Fruit fly (Drosophila melanogaster) whole organism, embryonic: ENCODE data around the gene CG12069.

Experiments used
- Adf1 ChIP-seq: fragments of 200-800 bp; sonication (Bioruptor generic); IDR thresholded peaks from 2 replicates; pipeline ENCODE4 v1.3.6; 2022; ENCODE audit warnings: missing biosample characterization, missing genetic modification characterization
- B-H2 ChIP-seq: fragments of 200-800 bp; sonication (Bioruptor generic); optimal IDR thresholded peaks from 2 replicates; lab custom pipeline; 2018; ENCODE audit warnings: missing biosample characterization, mild to moderate bottlenecking, missing genetic modification characterization
- CG10267 ChIP-seq: fragments of 200-800 bp; sonication (Bioruptor generic); optimal IDR thresholded peaks from 2 replicates; lab custom pipeline; 2018; ENCODE audit warnings: missing biosample characterization, mild to moderate bottlenecking, missing genetic modification characterization, moderate library complexity
- CG10543 ChIP-seq: fragments of 200-800 bp; sonication (Bioruptor generic); optimal IDR thresholded peaks from 3 replicates; lab custom pipeline; 2017; ENCODE audit warnings: missing biosample characterization, mild to moderate bottlenecking, missing genetic modification characterization, moderate library complexity
- CG10979 ChIP-seq: fragments of 200-800 bp; sonication (Bioruptor generic); optimal IDR thresholded peaks from 2 replicates; lab custom pipeline; 2018; ENCODE audit warnings: missing biosample characterization, mild to moderate bottlenecking, missing genetic modification characterization, moderate library complexity
- CG11085 ChIP-seq: fragments of 200-800 bp; sonication (Bioruptor generic); IDR thresholded peaks from 2 replicates; pipeline ENCODE4 v1.3.6; 2022; ENCODE audit warnings: missing biosample characterization, missing genetic modification characterization
- CG12104 ChIP-seq: fragments of 200-800 bp; sonication (Bioruptor generic); optimal IDR thresholded peaks from 3 replicates; lab custom pipeline; 2016; ENCODE audit warnings: missing biosample characterization, missing genetic modification characterization
- CG12744 ChIP-seq: fragments of 200-800 bp; sonication (Bioruptor generic); optimal IDR thresholded peaks from 2 replicates; lab custom pipeline; 2016; ENCODE audit warnings: missing biosample characterization, missing genetic modification characterization
- CG14441 ChIP-seq: fragments of 200-800 bp; sonication (Bioruptor generic); IDR thresholded peaks from 2 replicates; pipeline ENCODE4 v1.3.6; 2022; ENCODE audit warnings: missing biosample characterization, missing genetic modification characterization
- CG17186 ChIP-seq: fragments of 200-800 bp; sonication (Bioruptor generic); optimal IDR thresholded peaks from 3 replicates; lab custom pipeline; 2017; ENCODE audit warnings: missing biosample characterization, missing genetic modification reagents, missing genetic modification characterization
- CG17359 ChIP-seq: fragments of 200-800 bp; sonication (Bioruptor generic); optimal IDR thresholded peaks from 3 replicates; lab custom pipeline; 2018; ENCODE audit warnings: missing biosample characterization, mild to moderate bottlenecking, missing genetic modification characterization, moderate library complexity
- CG17912 ChIP-seq: fragments of 200-800 bp; sonication (Bioruptor generic); optimal IDR thresholded peaks from 2 replicates; lab custom pipeline; 2018; ENCODE audit warnings: missing biosample characterization, mild to moderate bottlenecking, missing genetic modification characterization
- CG30431 ChIP-seq: fragments of 200-800 bp; sonication (Bioruptor generic); optimal IDR thresholded peaks from 2 replicates; lab custom pipeline; 2017; ENCODE audit warnings: missing biosample characterization, missing genetic modification characterization
- CG33557 ChIP-seq: fragments of 200-800 bp; sonication (Bioruptor generic); optimal IDR thresholded peaks from 2 replicates; lab custom pipeline; 2019; ENCODE audit warnings: missing biosample characterization, mild to moderate bottlenecking, missing genetic modification characterization, moderate library complexity
- CG3838 ChIP-seq: fragments of 200-800 bp; sonication (Bioruptor generic); optimal IDR thresholded peaks from 3 replicates; lab custom pipeline; 2016; ENCODE audit warnings: missing biosample characterization, missing genetic modification characterization
- CG42726 ChIP-seq: fragments of 200-800 bp; sonication (Bioruptor generic); IDR thresholded peaks from 2 replicates; pipeline ENCODE4 v1.3.6; 2022; ENCODE audit warnings: missing biosample characterization, missing genetic modification characterization; ENCODE audit not compliant: partially characterized antibody
- CG6175 ChIP-seq: fragments of 200-800 bp; sonication (Bioruptor generic); IDR thresholded peaks from 3 replicates; pipeline ENCODE4 v1.3.6; 2022; ENCODE audit warnings: missing biosample characterization, missing genetic modification characterization
- CG7839 ChIP-seq: fragments of 200-800 bp; sonication (Bioruptor generic); optimal IDR thresholded peaks from 3 replicates; lab custom pipeline; 2018; ENCODE audit warnings: missing biosample characterization, mild to moderate bottlenecking, missing genetic modification characterization, moderate library complexity
- CG9932 ChIP-seq: fragments of 200-800 bp; sonication (Bioruptor generic); IDR thresholded peaks from 2 replicates; pipeline ENCODE4 v1.3.6; 2022; ENCODE audit warnings: missing biosample characterization, missing genetic modification characterization
- CTCF ChIP-seq: fragments of 200-800 bp; sonication (Bioruptor generic); optimal IDR thresholded peaks from 2 replicates; lab custom pipeline; 2017; ENCODE audit warnings: missing biosample characterization, mild to moderate bottlenecking, missing genetic modification characterization, moderate library complexity
- CkIIα-i1 ChIP-seq: fragments of 200-800 bp; sonication (Bioruptor generic); IDR thresholded peaks from 2 replicates; pipeline ENCODE4 v1.3.6; 2022; ENCODE audit warnings: missing biosample characterization, missing genetic modification characterization
- CoRest ChIP-seq: fragments of 200-800 bp; sonication (Bioruptor generic); optimal IDR thresholded peaks from 3 replicates; lab custom pipeline; 2018; ENCODE audit warnings: missing biosample characterization, mild to moderate bottlenecking, missing genetic modification characterization, moderate library complexity
- D19B ChIP-seq: fragments of 200-800 bp; sonication (Bioruptor generic); optimal IDR thresholded peaks from 2 replicates; lab custom pipeline; 2017; ENCODE audit warnings: missing biosample characterization, mild to moderate bottlenecking, missing genetic modification characterization
- Dfd ChIP-seq, 2 experiments: fragments of >200 bp; optimal IDR thresholded peaks; 2 replicates each; lab custom pipeline; 2017; ENCODE audit warnings: missing biosample characterization in 2 of 2, missing genetic modification characterization in 2 of 2
- Dll ChIP-seq: fragments of 200-800 bp; sonication (Bioruptor generic); IDR thresholded peaks from 4 replicates; pipeline ENCODE4 v1.3.6; 2022; ENCODE audit warnings: missing biosample characterization, missing genetic modification characterization; ENCODE audit not compliant: partially characterized antibody
- Drgx ChIP-seq: fragments of 200-800 bp; sonication (Bioruptor generic); IDR thresholded peaks from 2 replicates; pipeline ENCODE4 v1.3.6; 2022; ENCODE audit warnings: missing biosample characterization, missing genetic modification characterization
- GATAe ChIP-seq: fragments of 200-800 bp; sonication (Bioruptor generic); conservative IDR thresholded peaks from 2 replicates; pipeline ENCODE4 v1.3.6; 2022; ENCODE audit warnings: missing biosample characterization, missing genetic modification characterization
- Gsc ChIP-seq: fragments of 200-800 bp; sonication (Bioruptor generic); IDR thresholded peaks from 2 replicates; pipeline ENCODE4 v1.3.6; 2022; ENCODE audit warnings: missing biosample characterization, missing genetic modification characterization
- HHEX ChIP-seq: fragments of 200-800 bp; sonication (Bioruptor generic); optimal IDR thresholded peaks from 3 replicates; lab custom pipeline; 2017; ENCODE audit warnings: missing biosample characterization, mild to moderate bottlenecking, missing genetic modification characterization, missing genetic modification reagents
- HLH4C ChIP-seq: fragments of 200-800 bp; sonication (Bioruptor generic); IDR thresholded peaks from 3 replicates; pipeline ENCODE4 v1.3.6; 2022; ENCODE audit warnings: missing biosample characterization, missing genetic modification characterization; ENCODE audit not compliant: partially characterized antibody
- Hr51 ChIP-seq, 2 experiments: fragments of 200-800 bp; sonication (Bioruptor generic); optimal IDR thresholded peaks; 2 replicates in 1 of 2; 3 replicates in 1 of 2; lab custom pipeline; 2016 to 2018; ENCODE audit warnings: missing biosample characterization in 2 of 2, missing genetic modification characterization in 2 of 2, mild to moderate bottlenecking in 1 of 2, moderate library complexity in 1 of 2
- Hsf ChIP-seq: fragments of 200-800 bp; sonication (Bioruptor generic); optimal IDR thresholded peaks from 3 replicates; lab custom pipeline; 2016; ENCODE audit warnings: missing biosample characterization, missing genetic modification characterization
- Mrtf ChIP-seq: fragments of 200-800 bp; sonication (Bioruptor generic); IDR thresholded peaks from 3 replicates; pipeline ENCODE4 v1.3.6; 2022; ENCODE audit warnings: missing biosample characterization, missing genetic modification characterization
- Nf-YB ChIP-seq: fragments of 200-800 bp; sonication (Bioruptor generic); optimal IDR thresholded peaks from 3 replicates; lab custom pipeline; 2019; ENCODE audit warnings: missing biosample characterization, mild to moderate bottlenecking, missing genetic modification characterization, moderate library complexity
- Six4 ChIP-seq: fragments of 200-800 bp; sonication (Bioruptor generic); optimal IDR thresholded peaks from 2 replicates; lab custom pipeline; 2016; ENCODE audit warnings: missing biosample characterization, missing genetic modification characterization
- Sry-δ ChIP-seq: fragments of 200-800 bp; sonication (Bioruptor generic); optimal IDR thresholded peaks from 2 replicates; lab custom pipeline; 2016; ENCODE audit warnings: missing biosample characterization, missing genetic modification characterization
- ara ChIP-seq: fragments of 200-800 bp; sonication (Bioruptor generic); IDR thresholded peaks from 2 replicates; pipeline ENCODE4 v1.3.6; 2022; ENCODE audit warnings: missing biosample characterization, missing genetic modification characterization
- bigmax ChIP-seq: fragments of 200-800 bp; sonication (Bioruptor generic); optimal IDR thresholded peaks from 2 replicates; lab custom pipeline; 2018; ENCODE audit warnings: missing biosample characterization, mild to moderate bottlenecking, missing genetic modification characterization
- crp ChIP-seq, 2 experiments: fragments of 200-800 bp; sonication (Bioruptor generic); optimal IDR thresholded peaks; 2 replicates in 1 of 2; 3 replicates in 1 of 2; lab custom pipeline; 2017; ENCODE audit warnings: missing biosample characterization in 2 of 2, missing genetic modification characterization in 2 of 2, mild to moderate bottlenecking in 1 of 2, moderate library complexity in 1 of 2
- dmrt99B ChIP-seq: fragments of 200-800 bp; sonication (Bioruptor generic); optimal IDR thresholded peaks from 2 replicates; lab custom pipeline; 2018; ENCODE audit warnings: missing biosample characterization, mild to moderate bottlenecking, missing genetic modification characterization, moderate library complexity
- gcm ChIP-seq: fragments of 200-800 bp; sonication (Bioruptor generic); optimal IDR thresholded peaks from 2 replicates; lab custom pipeline; 2019; ENCODE audit warnings: missing biosample characterization, mild to moderate bottlenecking, missing genetic modification characterization, moderate library complexity
- jing ChIP-seq: fragments of 200-800 bp; sonication (Bioruptor generic); optimal IDR thresholded peaks from 2 replicates; lab custom pipeline; 2018; ENCODE audit warnings: missing biosample characterization, mild to moderate bottlenecking, missing genetic modification characterization
- lab ChIP-seq: fragments of 200-800 bp; sonication (Bioruptor generic); optimal IDR thresholded peaks from 3 replicates; lab custom pipeline; 2017; ENCODE audit warnings: missing biosample characterization, missing genetic modification characterization, mild to moderate bottlenecking, moderate library complexity, missing genetic modification reagents
- odd ChIP-seq: fragments of 200-800 bp; sonication (Bioruptor generic); optimal IDR thresholded peaks from 2 replicates; lab custom pipeline; 2017; ENCODE audit warnings: missing biosample characterization, mild to moderate bottlenecking, missing genetic modification characterization
- phol ChIP-seq: fragments of 200-800 bp; sonication (Bioruptor generic); optimal IDR thresholded peaks from 3 replicates; lab custom pipeline; 2018; ENCODE audit warnings: missing biosample characterization, mild to moderate bottlenecking, missing genetic modification characterization, moderate library complexity
- so ChIP-seq: fragments of 200-800 bp; sonication (Bioruptor generic); IDR thresholded peaks from 3 replicates; pipeline ENCODE4 v1.3.6; 2022; ENCODE audit warnings: missing biosample characterization, missing genetic modification characterization
- sr ChIP-seq: fragments of 200-800 bp; sonication (Bioruptor generic); IDR thresholded peaks from 3 replicates; pipeline ENCODE4 v1.3.6; 2022; ENCODE audit warnings: missing biosample characterization, missing genetic modification characterization
- sug ChIP-seq: fragments of 200-800 bp; optimal IDR thresholded peaks from 2 replicates; lab custom pipeline; 2019; ENCODE audit warnings: missing biosample characterization, mild to moderate bottlenecking, missing genetic modification characterization, moderate library complexity
- tgo ChIP-seq: fragments of 200-800 bp; sonication (Bioruptor generic); IDR thresholded peaks from 3 replicates; pipeline ENCODE4 v1.3.6; 2022; ENCODE audit warnings: missing biosample characterization, missing genetic modification characterization
- tup ChIP-seq: fragments of 200-800 bp; sonication (Bioruptor generic); optimal IDR thresholded peaks from 2 replicates; lab custom pipeline; 2016; ENCODE audit warnings: missing biosample characterization, mild to moderate bottlenecking, missing genetic modification characterization, moderate library complexity
- z ChIP-seq: fragments of 200-800 bp; sonication (Bioruptor generic); IDR thresholded peaks from 3 replicates; pipeline ENCODE4 v1.3.6; 2022; ENCODE audit warnings: missing biosample characterization, missing genetic modification characterization
- zen ChIP-seq: fragments of 200-800 bp; sonication (Bioruptor generic); optimal IDR thresholded peaks from 3 replicates; lab custom pipeline; 2018; ENCODE audit warnings: missing biosample characterization, mild to moderate bottlenecking, missing genetic modification characterization, moderate library complexity

CG12069 gene

dm6 chr3R:30733081-30733480 lies 37.8 kb upstream of the CG12069 start (continued):
- TF ChIP-seq CG12744 (GFP tag; lab: Kevin White, UChicago) (no peak), CG12104 (no peak), GATAe (GFP tag; lab: Robert Waterston, UW) (no peak), CkIIα-i1 (GFP tag; lab: Robert Waterston, UW) (no peak), B-H2 (GFP tag; lab: Kevin White, UChicago) (no peak), CG33557 (GFP tag; lab: Kevin White, UChicago) (peak; percentile 18), Drgx (no peak), CG10979 (tag; lab: Kevin White, UChicago) (peak; percentile 72), CG17912 (no peak), Hr51 (GFP tag; optimal IDR thresholded peaks at IDR 0.05; lab: Kevin White, UChicago) (peak in 1 of 2 experiments; percentile 25), phol (peak; percentile 49), CG14441 (no peak), jing (GFP tag; lab: Kevin White, UChicago) (no peak), CG11085 (GFP tag; lab: Robert Waterston, UW) (no peak), dmrt99B (tag; lab: Kevin White, UChicago) (peak; percentile 26), CG9932 (GFP tag; lab: Robert Waterston, UW) (no peak), CTCF (GFP tag; lab: Kevin White, UChicago) (no peak), CoRest (tag; lab: Kevin White, UChicago) (peak; percentile 10), CG30431 (no peak), Adf1 (no peak), CG10543 (GFP tag; lab: Kevin White, UChicago) (no peak), HLH4C (GFP tag; lab: Robert Waterston, UW) (no peak), tgo (no peak), sr (GFP tag; lab: Robert Waterston, UW) (no peak), CG3838 (GFP tag; lab: Kevin White, UChicago) (no peak), so (GFP tag; lab: Robert Waterston, UW) (no peak), CG17359 (tag; lab: Kevin White, UChicago) (peak; percentile 30), Mrtf (GFP tag; lab: Robert Waterston, UW) (no peak), HHEX (GFP tag; lab: Kevin White, UChicago) (no peak), Gsc (no peak), CG10267 (tag; lab: Kevin White, UChicago) (peak; percentile 56), CG7839 (peak; percentile 21), crp (GFP tag; optimal IDR thresholded peaks at IDR 0.05; lab: Kevin White, UChicago) (no peak), Nf-YB (GFP tag; lab: Kevin White, UChicago) (peak; percentile 4), D19B (GFP tag; lab: Kevin White, UChicago) (no peak), Sry-δ (GFP tag; lab: Kevin White, UChicago) (no peak), Dfd (GFP tag; optimal IDR thresholded peaks at IDR 0.05; lab: Kevin White, UChicago) (no peak), bigmax (no peak), z (GFP tag; lab: Robert Waterston, UW) (no peak), Six4 (GFP tag; lab: Kevin White, UChicago) (no peak), Dll (GFP tag; lab: Robert Waterston, UW) (no peak), CG42726 (GFP tag; lab: Robert Waterston, UW) (no peak), odd (GFP tag; lab: Kevin White, UChicago) (no peak), CG6175 (no peak), lab (peak; percentile 18), sug (no peak), ara (GFP tag; lab: Robert Waterston, UW) (peak; percentile 24; the same call in 1 of the 2 replicates), tup (GFP tag; lab: Kevin White, UChicago) (no peak), Hsf (GFP tag; lab: Kevin White, UChicago) (no peak), gcm (GFP tag; lab: Kevin White, UChicago) (peak; percentile 64), zen (tag; lab: Kevin White, UChicago) (no peak), CG17186 (GFP tag; lab: Kevin White, UChicago) (no peak)
